Fruit fly (Drosophila melanogaster) whole organism: ENCODE data around the gene CG6415.

Experiments used
- EcR ChIP-seq, 2 experiments: fragments of >200 bp; optimal IDR thresholded peaks; 2 replicates each; lab custom pipeline; 2017; ENCODE audit warnings: missing biosample characterization in 2 of 2, missing genetic modification characterization in 2 of 2, missing genetic modification reagents in 2 of 2
- pan ChIP-seq: fragments of >200 bp; optimal IDR thresholded peaks from 2 replicates; lab custom pipeline; 2017
- usp ChIP-seq: fragments of >200 bp; optimal IDR thresholded peaks from 2 replicates; lab custom pipeline; 2017; ENCODE audit warnings: missing biosample characterization, missing genetic modification characterization, mixed read lengths

DNA sequence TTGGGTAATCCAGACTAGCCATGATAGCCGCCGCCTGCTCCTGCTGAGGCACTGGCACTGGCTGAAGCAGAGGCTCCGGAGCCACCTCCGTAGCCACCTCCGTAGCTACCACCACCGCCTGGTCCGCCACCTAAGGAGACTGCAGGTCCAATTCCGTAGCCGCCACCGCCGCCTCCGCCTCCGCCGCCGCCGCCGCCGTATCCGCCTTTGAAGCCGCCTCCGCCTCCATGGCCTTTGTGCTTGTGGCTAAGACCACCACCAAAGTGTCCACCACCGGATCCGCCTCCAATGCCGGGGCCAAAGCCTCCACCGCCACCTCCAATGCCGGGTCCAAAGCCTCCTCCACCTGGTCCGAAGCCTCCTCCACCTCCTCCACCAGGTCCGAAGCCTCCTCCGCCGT lies 10.4 kb upstream of the CG6415 start:
- TF ChIP-seq pan (lab: Kevin White, UChicago) (no peak), EcR (GFP tag; optimal IDR thresholded peaks at IDR 0.05; lab: Kevin White, UChicago) (no peak), usp (no peak)
